Worm (Caenorhabditis elegans) whole organism, mixed stage, embryonic: ENCODE data around the gene pph-1.
A peak's percentile ranks its signal among the peaks of the same experiment; 100 is the strongest.

Experiments
- blmp-1 ChIP-seq: fragments of 150-350 bp; optimal IDR thresholded peaks from 2 replicates; lab custom pipeline; 2014; ENCODE audit warnings: missing biosample characterization, missing genetic modification characterization
- ces-1 ChIP-seq: fragments of 150-350 bp; optimal IDR thresholded peaks from 2 replicates; lab custom pipeline; 2014; ENCODE audit warnings: missing biosample characterization, missing genetic modification reagents, missing genetic modification characterization
- elt-3 ChIP-seq: fragments of 150-350 bp; optimal IDR thresholded peaks from 2 replicates; lab custom pipeline; 2014; ENCODE audit warnings: missing biosample characterization, missing genetic modification characterization
- lin-32 ChIP-seq: fragments of 200-800 bp; sonication (Bioruptor generic); optimal IDR thresholded peaks from 2 replicates; lab custom pipeline; 2018; ENCODE audit warnings: mild to moderate bottlenecking, missing genetic modification characterization, missing compliant biosample characterization
- mep-1 ChIP-seq: fragments of 150-350 bp; optimal IDR thresholded peaks from 2 replicates; lab custom pipeline; 2017; ENCODE audit warnings: missing biosample characterization, missing genetic modification reagents, missing genetic modification characterization, inconsistent platforms
- nhr-12 ChIP-seq: fragments of 150-350 bp; optimal IDR thresholded peaks from 2 replicates; lab custom pipeline; 2014; ENCODE audit warnings: missing biosample characterization, missing genetic modification characterization
- pha-4 ChIP-seq: fragments of 150-350 bp; optimal IDR thresholded peaks from 2 replicates; lab custom pipeline; 2018; ENCODE audit warnings: missing biosample characterization, missing genetic modification reagents, missing genetic modification characterization
- sem-2 ChIP-seq: fragments of 200-800 bp; sonication (Bioruptor generic); optimal IDR thresholded peaks from 2 replicates; lab custom pipeline; 2018; ENCODE audit warnings: mild to moderate bottlenecking, missing genetic modification characterization, missing compliant biosample characterization
- snpc-4 ChIP-seq: fragments of 150-350 bp; optimal IDR thresholded peaks from 2 replicates; lab custom pipeline; 2014; ENCODE audit warnings: missing biosample characterization, missing genetic modification characterization
- unc-62 ChIP-seq: fragments of 150-350 bp; optimal IDR thresholded peaks from 2 replicates; lab custom pipeline; 2014; ENCODE audit warnings: missing biosample characterization, missing genetic modification reagents, missing genetic modification characterization

DNA sequence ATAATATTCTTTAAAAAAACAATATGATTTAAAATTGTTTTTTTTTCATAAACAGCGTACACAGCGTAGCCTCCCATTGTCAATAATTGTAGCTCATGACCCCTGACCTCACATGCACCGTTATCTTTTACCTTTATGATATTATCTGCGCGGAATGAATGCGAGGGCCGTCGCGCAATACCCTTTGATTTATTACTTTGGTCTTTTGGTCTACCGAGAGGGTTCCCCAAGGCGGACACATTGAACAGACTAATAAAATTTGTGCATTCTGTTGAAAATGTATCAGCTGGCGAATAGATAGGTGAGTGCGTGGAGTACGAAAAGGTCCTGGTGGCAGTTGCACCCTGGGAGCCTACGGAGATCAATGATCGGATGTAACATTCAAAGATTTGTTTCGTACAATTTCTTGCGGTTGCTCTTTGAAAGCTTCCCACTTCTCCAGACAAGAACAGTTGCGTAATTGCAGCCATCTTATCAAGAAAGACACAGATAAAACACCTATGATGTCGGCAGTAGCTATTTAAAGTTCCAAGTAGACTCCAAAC lies 18.0 kb downstream of the pph-1 start:
- TF ChIP-seq blmp-1 (tag; lab: Kevin White, UChicago): no peak
- TF ChIP-seq nhr-12 (tag; lab: Kevin White, UChicago): no peak
- peak; percentile 82 for TF ChIP-seq unc-62
- no peak for TF ChIP-seq mep-1 (tag; lab: Kevin White, UChicago)
- peak; percentile 16 for TF ChIP-seq ces-1 (GFP tag; lab: Kevin White, UChicago)
- TF ChIP-seq elt-3 (tag; lab: Kevin White, UChicago): no peak
- no peak for TF ChIP-seq sem-2 (GFP tag; lab: Kevin White, UChicago)
- TF ChIP-seq pha-4 (tag; lab: Kevin White, UChicago): no peak
- no peak for TF ChIP-seq snpc-4 (tag; lab: Kevin White, UChicago)
- TF ChIP-seq lin-32 (GFP tag; lab: Kevin White, UChicago): no peak
